Worm (Caenorhabditis elegans): ENCODE measurements around the gene pbo-6.

pbo-6 gene

DNA sequence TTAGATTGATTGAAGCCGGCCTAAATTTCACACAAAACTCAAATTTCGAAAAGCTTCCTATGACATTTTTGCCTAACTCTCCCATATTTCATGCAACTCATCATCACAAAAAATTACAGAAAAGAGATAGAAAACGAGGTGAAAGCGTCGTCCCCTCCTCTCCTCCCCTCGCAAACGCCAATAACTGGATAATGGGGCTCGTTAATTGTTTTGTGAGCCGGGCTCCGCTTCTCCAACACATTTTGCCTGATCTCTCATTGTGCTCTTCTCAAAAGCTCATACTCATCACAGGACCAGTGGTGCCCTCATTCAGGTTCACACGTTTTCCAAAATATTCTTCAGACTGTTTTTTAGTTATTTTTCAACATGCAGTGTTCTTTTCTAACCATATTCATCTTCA is at the start of gene pbo-6:
pbo-6 (plus strand) TSS at position 240 of the 400 bp plus-strand sequence.
- TF ChIP-seq lin-35 (GFP tag; optimal IDR thresholded peaks at IDR 0.05) (no peak), elt-3 (tag; optimal IDR thresholded peaks at IDR 0.05) (no peak), unc-98 (GFP tag; IDR thresholded peaks at IDR 0.05) (no peak), hlh-4 (tag; optimal IDR thresholded peaks at IDR 0.05) (no peak), ceh-90 (tag; optimal IDR thresholded peaks at IDR 0.05) (no peak), ztf-4 (tag; optimal IDR thresholded peaks at IDR 0.05) (no peak), lin-13 (GFP tag; optimal IDR thresholded peaks at IDR 0.05) (no peak), aly-2 (tag; optimal IDR thresholded peaks at IDR 0.05) (no peak), dpl-1 (GFP tag; optimal IDR thresholded peaks at IDR 0.05) (no peak), snpc-4 (tag; optimal IDR thresholded peaks at IDR 0.05) (no peak), lir-3 (tag; optimal IDR thresholded peaks at IDR 0.05; ENCODE audit: poor library complexity) (no peak), sup-37 (GFP tag; optimal IDR thresholded peaks at IDR 0.05) (no peak), zip-4 (GFP tag; optimal IDR thresholded peaks at IDR 0.05) (no peak), unc-130 (tag; optimal IDR thresholded peaks at IDR 0.05) (no peak), nhr-76 (tag; optimal IDR thresholded peaks at IDR 0.05) (no peak), Y116A8C.19 (tag; optimal IDR thresholded peaks at IDR 0.05; ENCODE audit: borderline replicate concordance) (no peak), fkh-4 (tag; optimal IDR thresholded peaks at IDR 0.05; ENCODE audit: borderline replicate concordance) (no peak), efl-1 (optimal IDR thresholded peaks at IDR 0.05) (no peak), efl-1 (GFP tag; optimal IDR thresholded peaks at IDR 0.05 in 1 of 2) (no peak), lin-15B (tag; optimal IDR thresholded peaks at IDR 0.05) (no peak), sox-4 (tag; optimal IDR thresholded peaks at IDR 0.05) (no peak)

DNA sequence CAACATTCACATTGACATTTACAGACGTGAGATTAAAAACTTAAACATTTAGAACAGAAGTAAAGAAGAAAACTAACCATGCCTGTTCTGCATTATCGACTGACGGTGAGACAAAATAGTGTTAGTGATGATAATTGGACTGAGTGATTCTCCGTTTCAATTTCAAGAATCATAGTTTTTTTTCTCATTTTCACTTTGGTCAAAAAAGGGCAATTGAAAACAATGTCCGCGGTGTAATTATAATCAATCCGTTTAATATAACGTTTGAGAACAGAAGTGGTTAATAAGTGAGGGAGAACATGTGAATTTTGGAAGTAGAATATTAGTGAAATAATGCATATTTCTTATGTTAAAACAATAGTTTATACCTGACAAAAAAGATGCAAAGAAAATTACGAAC is 49.2 kb upstream of the pbo-6 start, which contains the start of gene F10D7.10:
F10D7.10 (minus strand) TSS at position 101 of the 400 bp plus-strand sequence.
- no peak for TF ChIP-seq efl-1 (optimal IDR thresholded peaks at IDR 0.05)
- peak in 1 of 2 experiments; percentile 10 for TF ChIP-seq efl-1 (GFP tag; optimal IDR thresholded peaks at IDR 0.05 in 1 of 2)
- TF ChIP-seq lin-15B (tag; optimal IDR thresholded peaks at IDR 0.05), result no peak
- no peak for TF ChIP-seq lin-13 (GFP tag; optimal IDR thresholded peaks at IDR 0.05)
- no peak for TF ChIP-seq ztf-11 (tag; optimal IDR thresholded peaks at IDR 0.05)
- TF ChIP-seq blmp-1 (tag; optimal IDR thresholded peaks at IDR 0.05), result peak; percentile 22
- no peak for TF ChIP-seq nhr-84 (tag; optimal IDR thresholded peaks at IDR 0.05)

- TF ChIP-seq efl-1 (optimal IDR thresholded peaks at IDR 0.05) (no peak), efl-1 (GFP tag; optimal IDR thresholded peaks at IDR 0.05 in 1 of 2) (peak in 1 of 2 experiments; percentile 48), elt-3 (tag; optimal IDR thresholded peaks at IDR 0.05) (no peak)
Measured at ce11 chrX:17381975-17382374, 46.9 kb upstream of the pbo-6 start, which contains the start of gene F10D7.4. TSS of gene F10D7.4 (minus strand) at chrX:17382075.

- TF ChIP-seq elt-2 (tag; optimal IDR thresholded peaks at IDR 0.05) (no peak), unc-62 (GFP tag; optimal IDR thresholded peaks at IDR 0.05) (no peak), egl-27 (tag; optimal IDR thresholded peaks at IDR 0.05) (no peak), mab-9 (GFP tag; IDR thresholded peaks at IDR 0.05) (no peak), ama-1 (optimal IDR thresholded peaks at IDR 0.05) (no peak), alr-1 (tag; optimal IDR thresholded peaks at IDR 0.05; ENCODE audit: borderline replicate concordance) (no peak), xbp-1 (tag; optimal IDR thresholded peaks at IDR 0.05) (no peak), sptf-1 (tag; optimal IDR thresholded peaks at IDR 0.05) (no peak)
Measured at ce11 chrX:17384343-17384742, 44.5 kb upstream of the pbo-6 start.

ce11 chrX:17385102-17385501 is 43.7 kb upstream of the pbo-6 start:
- TF ChIP-seq unc-98 (GFP tag; IDR thresholded peaks at IDR 0.05) (no peak), zag-1 (tag; optimal IDR thresholded peaks at IDR 0.05) (no peak), rnt-1 (tag; optimal IDR thresholded peaks at IDR 0.05) (peak; percentile 76), ama-1 (optimal IDR thresholded peaks at IDR 0.05) (no peak), hlh-4 (tag; optimal IDR thresholded peaks at IDR 0.05) (no peak), lin-14 (GFP tag; optimal IDR thresholded peaks at IDR 0.05) (peak; percentile 56), unc-30 (tag; optimal IDR thresholded peaks at IDR 0.05) (no peak), zip-4 (GFP tag; optimal IDR thresholded peaks at IDR 0.05) (no peak), nhr-71 (tag; optimal IDR thresholded peaks at IDR 0.05) (peak; percentile 69), ets-5 (GFP tag; IDR thresholded peaks at IDR 0.05) (no peak), unc-130 (tag; optimal IDR thresholded peaks at IDR 0.05) (peak; percentile 48), Y116A8C.19 (tag; optimal IDR thresholded peaks at IDR 0.05; ENCODE audit: borderline replicate concordance) (no peak), nhr-76 (tag; optimal IDR thresholded peaks at IDR 0.05) (no peak), nhr-90 (tag; optimal IDR thresholded peaks at IDR 0.05; ENCODE audit: poor library complexity) (no peak), ztf-11 (tag; optimal IDR thresholded peaks at IDR 0.05) (no peak), isw-1 (GFP tag; IDR thresholded peaks at IDR 0.05) (no peak), ztf-4 (tag; optimal IDR thresholded peaks at IDR 0.05) (no peak), swsn-7 (tag; optimal IDR thresholded peaks at IDR 0.05) (no peak), nhr-19 (GFP tag; conservative IDR thresholded peaks at IDR 0.05) (peak; percentile 43), mep-1 (tag; optimal IDR thresholded peaks at IDR 0.05) (no peak), fos-1 (tag; optimal IDR thresholded peaks at IDR 0.05) (no peak), lin-15B (tag; optimal IDR thresholded peaks at IDR 0.05) (no peak), nhr-77 (tag; optimal IDR thresholded peaks at IDR 0.05) (no peak)

Measured in whole organism, L1 larva.